Fruit fly (Drosophila melanogaster): ENCODE results near the gene OXA1L.

OXA1L gene

DNA sequence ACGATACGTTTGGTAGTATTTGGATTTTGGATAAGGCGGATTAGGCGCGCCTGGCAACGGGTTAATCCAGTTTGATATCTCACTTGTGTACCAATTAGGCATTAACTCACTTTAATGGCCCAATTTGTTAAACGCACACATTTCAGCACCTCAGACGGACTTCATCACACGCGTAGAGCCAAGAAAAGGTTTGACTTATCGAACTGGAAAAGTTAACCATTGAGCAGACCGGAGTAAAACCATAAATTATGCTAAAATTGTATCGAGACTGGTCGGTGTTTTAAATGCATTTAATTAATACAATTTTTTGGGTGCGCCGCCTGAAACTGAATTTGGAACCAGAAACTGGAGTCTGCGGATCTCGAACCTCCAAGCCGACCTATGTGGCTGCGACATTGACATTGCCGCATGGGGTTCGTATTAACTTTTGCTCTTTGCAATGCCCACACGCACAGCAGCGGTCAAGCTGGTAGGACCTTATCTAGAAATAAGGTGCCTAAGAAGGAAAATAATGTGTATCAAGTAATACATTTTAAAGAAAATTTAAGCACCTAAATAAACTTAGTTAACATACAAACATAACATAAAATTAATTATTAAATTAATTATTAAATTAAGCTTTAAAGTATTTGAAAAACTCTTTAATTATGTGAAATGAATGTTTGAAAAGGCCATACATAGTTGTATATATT lies 2.9 kb upstream of the OXA1L start (continued):
- TF ChIP-seq Aef1 (GFP tag; IDR thresholded peaks at IDR 0.05), result no peak
- no peak for TF ChIP-seq Sry-β (GFP tag; optimal IDR thresholded peaks at IDR 0.05)
- TF ChIP-seq Oli (tag; optimal IDR thresholded peaks at IDR 0.05), result peak; percentile 26
- no peak for TF ChIP-seq Fer2 (tag; optimal IDR thresholded peaks at IDR 0.05)
- peak; percentile 8; the same call in 1 of the 2 replicates for TF ChIP-seq Xrp1 (GFP tag; IDR thresholded peaks at IDR 0.05)
- no peak for TF ChIP-seq shn (GFP tag; optimal IDR thresholded peaks at IDR 0.05)
- no peak for TF ChIP-seq Hmx (GFP tag; optimal IDR thresholded peaks at IDR 0.05)
- no peak for TF ChIP-seq Pdp1 (GFP tag; optimal IDR thresholded peaks at IDR 0.05)
- TF ChIP-seq cad (GFP tag; optimal IDR thresholded peaks at IDR 0.05), result no peak
- TF ChIP-seq CG11398 (GFP tag; optimal IDR thresholded peaks at IDR 0.05), result no peak
- TF ChIP-seq Adf1 (GFP tag; IDR thresholded peaks at IDR 0.05), result no peak
- TF ChIP-seq Chrac-16 (GFP tag; optimal IDR thresholded peaks at IDR 0.05), result no peak
- TF ChIP-seq CG10209 (GFP tag; optimal IDR thresholded peaks at IDR 0.05), result no peak
- TF ChIP-seq CG12769 (tag; optimal IDR thresholded peaks at IDR 0.05), result peak; percentile 11
- TF ChIP-seq Blimp-1 (GFP tag; optimal IDR thresholded peaks at IDR 0.05), result no peak
- no peak for TF ChIP-seq CG14441 (GFP tag; IDR thresholded peaks at IDR 0.05)
- no peak for TF ChIP-seq Dip3 (GFP tag; optimal IDR thresholded peaks at IDR 0.05)
- TF ChIP-seq disco-r (GFP tag; optimal IDR thresholded peaks at IDR 0.05), result no peak
- TF ChIP-seq CG32772 (GFP tag; IDR thresholded peaks at IDR 0.05), result no peak
- TF ChIP-seq insv (GFP tag; optimal IDR thresholded peaks at IDR 0.05), result no peak
- no peak for TF ChIP-seq ci (GFP tag; IDR thresholded peaks at IDR 0.05)
- no peak for TF ChIP-seq Ravus (GFP tag; IDR thresholded peaks at IDR 0.05)
- TF ChIP-seq CG32532 (GFP tag; IDR thresholded peaks at IDR 0.05), result no peak
- TF ChIP-seq her (GFP tag; optimal IDR thresholded peaks at IDR 0.05), result no peak
- TF ChIP-seq Hsf (GFP tag; optimal IDR thresholded peaks at IDR 0.05), result no peak
- no peak for TF ChIP-seq Trl (optimal IDR thresholded peaks at IDR 0.05)
- TF ChIP-seq Trl (GFP tag; optimal IDR thresholded peaks at IDR 0.05), result no peak
- TF ChIP-seq Ada2b (GFP tag; IDR thresholded peaks at IDR 0.05), result no peak
- TF ChIP-seq zen2 (GFP tag; IDR thresholded peaks at IDR 0.05; ENCODE audit: partially characterized antibody), result no peak
- TF ChIP-seq CG7963 (GFP tag; IDR thresholded peaks at IDR 0.05; ENCODE audit: partially characterized antibody), result no peak
- no peak for TF ChIP-seq Dll (GFP tag; IDR thresholded peaks at IDR 0.05; ENCODE audit: partially characterized antibody)
- no peak for TF ChIP-seq Xbp1 (GFP tag; optimal IDR thresholded peaks at IDR 0.05)
- TF ChIP-seq CG6272 (GFP tag; IDR thresholded peaks at IDR 0.05), result no peak
- no peak for TF ChIP-seq nerfin-1 (tag; optimal IDR thresholded peaks at IDR 0.05)
- TF ChIP-seq Nf-YA (GFP tag; IDR thresholded peaks at IDR 0.05), result no peak
- no peak for TF ChIP-seq CG15601 (tag; optimal IDR thresholded peaks at IDR 0.05)
- no peak for TF ChIP-seq Fer1 (GFP tag; optimal IDR thresholded peaks at IDR 0.05)
- TF ChIP-seq phol (tag; optimal IDR thresholded peaks at IDR 0.05), result peak; percentile 23
- TF ChIP-seq chm (GFP tag; IDR thresholded peaks at IDR 0.05), result no peak
- TF ChIP-seq MBD-R2 (GFP tag; IDR thresholded peaks at IDR 0.05), result no peak
- TF ChIP-seq CG10321 (GFP tag; IDR thresholded peaks at IDR 0.05), result no peak
- no peak for TF ChIP-seq CG1529 (GFP tag; optimal IDR thresholded peaks at IDR 0.05)
- TF ChIP-seq Dref (GFP tag; IDR thresholded peaks at IDR 0.05), result no peak
- no peak for TF ChIP-seq zf30C (GFP tag; optimal IDR thresholded peaks at IDR 0.05)
- TF ChIP-seq ERR (GFP tag; optimal IDR thresholded peaks at IDR 0.05), result no peak
- no peak for TF ChIP-seq CG13894 (tag; optimal IDR thresholded peaks at IDR 0.05)
- TF ChIP-seq Usf (GFP tag; optimal IDR thresholded peaks at IDR 0.05), result no peak
- no peak for TF ChIP-seq Side (GFP tag; optimal IDR thresholded peaks at IDR 0.05)
- TF ChIP-seq mld (GFP tag; IDR thresholded peaks at IDR 0.05; ENCODE audit: partially characterized antibody), result no peak
- TF ChIP-seq Mrtf (GFP tag; IDR thresholded peaks at IDR 0.05), result 0 out of 3 replicates have a peak, but pooled peaks have one; percentile 13
- TF ChIP-seq E2f2 (GFP tag; IDR thresholded peaks at IDR 0.05), result no peak
- TF ChIP-seq Tbp (GFP tag; optimal IDR thresholded peaks at IDR 0.05), result no peak
